Worm (Caenorhabditis elegans) whole organism, midembryonic: Measurements from ENCODE around the gene K06H6.5.

Source experiments
- T22C8.4 ChIP-seq: fragments of 200-800 bp; sonication (Bioruptor generic); IDR thresholded peaks from 2 replicates; pipeline ENCODE4 v1.3.6; 2022; ENCODE audit warnings: missing genetic modification characterization, missing compliant biosample characterization
- cog-1 ChIP-seq: sonication (generic microtip); optimal IDR thresholded peaks from 2 replicates; lab custom pipeline; 2016; ENCODE audit warnings: missing genetic modification characterization, missing compliant biosample characterization
- flt-1 ChIP-seq: fragments of 200-800 bp; sonication (Bioruptor generic); IDR thresholded peaks from 2 replicates; pipeline ENCODE4 v1.3.6; 2022; ENCODE audit warnings: missing genetic modification characterization, missing compliant biosample characterization
- klf-2 ChIP-seq: fragments of 200-800 bp; sonication (Bioruptor generic); conservative IDR thresholded peaks from 2 replicates; pipeline ENCODE4 v1.3.6; 2022; ENCODE audit warnings: missing genetic modification reagents, missing genetic modification characterization, missing compliant biosample characterization
- med-1 ChIP-seq: sonication (generic microtip); optimal IDR thresholded peaks from 2 replicates; lab custom pipeline; 2017; ENCODE audit warnings: missing genetic modification characterization, mild to moderate bottlenecking, missing compliant biosample characterization, antibody characterized with exemption, missing genetic modification reagents; ENCODE audit not compliant: insufficient read depth
- ref-1 ChIP-seq: fragments of 200-800 bp; sonication (Bioruptor generic); conservative IDR thresholded peaks from 2 replicates; pipeline ENCODE4 v1.3.6; 2022; ENCODE audit warnings: missing genetic modification reagents, missing genetic modification characterization, missing compliant biosample characterization
- tab-1 ChIP-seq: fragments of 200-800 bp; sonication (Bioruptor generic); IDR thresholded peaks from 2 replicates; pipeline ENCODE4 v1.3.6; 2022; ENCODE audit warnings: missing genetic modification characterization, missing compliant biosample characterization
- ztf-23 ChIP-seq: fragments of 200-800 bp; sonication (Bioruptor generic); IDR thresholded peaks from 2 replicates; pipeline ENCODE4 v1.3.6; 2022; ENCODE audit warnings: missing genetic modification reagents, missing genetic modification characterization, missing compliant biosample characterization
- ztf-29 ChIP-seq: fragments of 200-800 bp; sonication (Bioruptor generic); IDR thresholded peaks from 2 replicates; pipeline ENCODE4 v1.3.6; 2022; ENCODE audit warnings: missing genetic modification reagents, missing genetic modification characterization, missing compliant biosample characterization

DNA sequence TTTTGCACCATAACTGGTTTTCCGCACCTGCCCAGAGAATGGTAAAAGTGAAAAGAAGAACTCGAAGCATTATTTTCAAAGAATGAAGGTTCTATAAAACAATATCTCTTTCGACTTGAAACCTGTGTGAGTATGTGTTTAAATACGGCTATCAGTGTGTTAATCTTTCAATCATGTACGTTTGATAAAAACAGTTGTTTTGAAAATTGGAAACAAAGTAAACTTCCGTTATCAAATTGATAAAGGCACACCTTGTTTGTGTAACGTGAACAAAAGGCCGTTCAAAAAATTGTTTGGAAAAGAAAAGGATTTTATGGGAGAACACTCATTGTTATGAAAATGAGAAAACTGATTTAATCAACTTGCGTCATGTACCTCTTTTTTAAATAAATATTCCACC, 50.2 kb downstream of the K06H6.5 start, which contains the start of gene F48G7.7:
- TF ChIP-seq flt-1 (no peak), klf-2 (GFP tag; lab: Robert Waterston, UW) (no peak), med-1 (GFP tag; lab: Kevin White, UChicago) (no peak), T22C8.4 (GFP tag; lab: Robert Waterston, UW) (no peak), cog-1 (tag; lab: Kevin White, UChicago) (no peak), tab-1 (no peak), ztf-23 (GFP tag; lab: Robert Waterston, UW) (no peak), ref-1 (GFP tag; lab: Robert Waterston, UW) (no peak), ztf-29 (no peak)
